Fruit fly (Drosophila melanogaster) whole organism, embryonic: ENCODE measurements around the gene RpLP1.

ENCODE experiments used
- Adf1 ChIP-seq: fragments of 200-800 bp; sonication (Bioruptor generic); IDR thresholded peaks from 2 replicates; pipeline ENCODE4 v1.3.6; 2022; ENCODE audit warnings: missing biosample characterization, missing genetic modification characterization
- Blimp-1 ChIP-seq: fragments of 200-800 bp; sonication (Bioruptor generic); optimal IDR thresholded peaks from 3 replicates; lab custom pipeline; 2018; ENCODE audit warnings: missing biosample characterization, missing genetic modification characterization, mild to moderate bottlenecking, moderate library complexity, missing genetic modification reagents
- CG11696 ChIP-seq: fragments of 200-800 bp; sonication (Bioruptor generic); IDR thresholded peaks from 2 replicates; pipeline ENCODE4 v1.3.6; 2022; ENCODE audit warnings: missing biosample characterization, missing genetic modification characterization
- CG12391 ChIP-seq: fragments of 200-800 bp; sonication (Bioruptor generic); optimal IDR thresholded peaks from 3 replicates; lab custom pipeline; 2018; ENCODE audit warnings: missing biosample characterization, mild to moderate bottlenecking, missing genetic modification characterization, moderate library complexity
- CG15073 ChIP-seq: fragments of 200-800 bp; sonication (Bioruptor generic); optimal IDR thresholded peaks from 2 replicates; lab custom pipeline; 2016; ENCODE audit warnings: missing biosample characterization, missing genetic modification characterization
- CG17359 ChIP-seq: fragments of 200-800 bp; sonication (Bioruptor generic); optimal IDR thresholded peaks from 3 replicates; lab custom pipeline; 2018; ENCODE audit warnings: missing biosample characterization, mild to moderate bottlenecking, missing genetic modification characterization, moderate library complexity
- CG1792 ChIP-seq: fragments of 200-800 bp; sonication (Bioruptor generic); optimal IDR thresholded peaks from 2 replicates; lab custom pipeline; 2016; ENCODE audit warnings: missing biosample characterization, missing genetic modification characterization
- CG31388 ChIP-seq: fragments of 200-800 bp; sonication (Bioruptor generic); optimal IDR thresholded peaks from 2 replicates; lab custom pipeline; 2016; ENCODE audit warnings: missing biosample characterization, missing genetic modification characterization
- CG3407 ChIP-seq: fragments of 200-800 bp; sonication (Bioruptor generic); optimal IDR thresholded peaks from 2 replicates; lab custom pipeline; 2018; ENCODE audit warnings: missing biosample characterization, mild to moderate bottlenecking, missing genetic modification characterization
- CG3838 ChIP-seq: fragments of 200-800 bp; sonication (Bioruptor generic); optimal IDR thresholded peaks from 3 replicates; lab custom pipeline; 2016; ENCODE audit warnings: missing biosample characterization, missing genetic modification characterization
- CG6654 ChIP-seq: fragments of 200-800 bp; sonication (Bioruptor generic); optimal IDR thresholded peaks from 2 replicates; lab custom pipeline; 2017; ENCODE audit warnings: missing biosample characterization, mild to moderate bottlenecking, missing genetic modification characterization
- CG6765 ChIP-seq: fragments of 200-800 bp; sonication (Bioruptor generic); optimal IDR thresholded peaks from 3 replicates; lab custom pipeline; 2017; ENCODE audit warnings: missing biosample characterization, mild to moderate bottlenecking, missing genetic modification characterization
- CG9609 ChIP-seq: fragments of 200-800 bp; sonication (Bioruptor generic); optimal IDR thresholded peaks from 3 replicates; lab custom pipeline; 2016; ENCODE audit warnings: missing biosample characterization, missing genetic modification characterization
- CG9727 ChIP-seq: fragments of 200-800 bp; sonication (Bioruptor generic); optimal IDR thresholded peaks from 3 replicates; lab custom pipeline; 2017; ENCODE audit warnings: missing biosample characterization, mild to moderate bottlenecking, missing genetic modification characterization
- Chrac-16 ChIP-seq: fragments of 200-800 bp; sonication (Bioruptor generic); optimal IDR thresholded peaks from 3 replicates; lab custom pipeline; 2016; ENCODE audit warnings: missing biosample characterization, missing genetic modification characterization
- CoRest ChIP-seq: fragments of 200-800 bp; sonication (Bioruptor generic); optimal IDR thresholded peaks from 3 replicates; lab custom pipeline; 2018; ENCODE audit warnings: missing biosample characterization, mild to moderate bottlenecking, missing genetic modification characterization, moderate library complexity
- D19B ChIP-seq: fragments of 200-800 bp; sonication (Bioruptor generic); optimal IDR thresholded peaks from 2 replicates; lab custom pipeline; 2017; ENCODE audit warnings: missing biosample characterization, mild to moderate bottlenecking, missing genetic modification characterization
- Doc3 ChIP-seq: fragments of 200-800 bp; sonication (Bioruptor generic); IDR thresholded peaks from 3 replicates; pipeline ENCODE4 v1.3.6; 2022; ENCODE audit warnings: missing biosample characterization, missing genetic modification characterization; ENCODE audit not compliant: partially characterized antibody
- Dp ChIP-seq: fragments of 200-800 bp; sonication (Bioruptor generic); optimal IDR thresholded peaks from 2 replicates; lab custom pipeline; 2018; ENCODE audit warnings: missing biosample characterization, mild to moderate bottlenecking, missing genetic modification characterization, moderate library complexity
- ERR ChIP-seq: fragments of 200-800 bp; sonication (Bioruptor generic); optimal IDR thresholded peaks from 2 replicates; lab custom pipeline; 2016; ENCODE audit warnings: missing biosample characterization, missing genetic modification characterization
- Fer3 ChIP-seq: fragments of 200-800 bp; sonication (Bioruptor generic); optimal IDR thresholded peaks from 2 replicates; lab custom pipeline; 2018; ENCODE audit warnings: missing biosample characterization, mild to moderate bottlenecking, missing genetic modification characterization, moderate library complexity
- MESR4 ChIP-seq: fragments of 200-800 bp; sonication (Bioruptor generic); optimal IDR thresholded peaks from 2 replicates; lab custom pipeline; 2018; ENCODE audit warnings: missing biosample characterization, mild to moderate bottlenecking, missing genetic modification characterization, moderate library complexity
- Oaz ChIP-seq: fragments of 200-800 bp; sonication (Bioruptor generic); IDR thresholded peaks from 2 replicates; pipeline ENCODE4 v1.3.6; 2022; ENCODE audit warnings: missing biosample characterization, missing genetic modification characterization
- Rx ChIP-seq: fragments of 200-800 bp; sonication (Bioruptor generic); IDR thresholded peaks from 2 replicates; pipeline ENCODE4 v1.3.6; 2022; ENCODE audit warnings: missing biosample characterization, missing genetic modification characterization
- YL-1 ChIP-seq: fragments of 200-800 bp; sonication (Bioruptor generic); optimal IDR thresholded peaks from 3 replicates; lab custom pipeline; 2017; ENCODE audit warnings: missing biosample characterization, mild to moderate bottlenecking, missing genetic modification characterization
- amos ChIP-seq: fragments of 200-800 bp; sonication (Bioruptor generic); IDR thresholded peaks from 2 replicates; pipeline ENCODE4 v1.3.6; 2022; ENCODE audit warnings: missing biosample characterization, missing genetic modification characterization; ENCODE audit not compliant: partially characterized antibody
- ase ChIP-seq: fragments of 200-800 bp; sonication (Bioruptor generic); IDR thresholded peaks from 3 replicates; pipeline ENCODE4 v1.3.6; 2022; ENCODE audit warnings: missing biosample characterization, missing genetic modification characterization
- crc ChIP-seq: fragments of 200-800 bp; sonication (Bioruptor generic); optimal IDR thresholded peaks from 2 replicates; lab custom pipeline; 2016; ENCODE audit warnings: missing biosample characterization, missing genetic modification characterization
- dati ChIP-seq: fragments of 200-800 bp; sonication (Bioruptor generic); IDR thresholded peaks from 2 replicates; pipeline ENCODE4 v1.3.6; 2022; ENCODE audit warnings: missing biosample characterization, missing genetic modification characterization
- ftz-f1 ChIP-seq: fragments of 200-800 bp; sonication (Bioruptor generic); optimal IDR thresholded peaks from 2 replicates; lab custom pipeline; 2016; ENCODE audit warnings: missing biosample characterization, missing genetic modification characterization
- fu2 ChIP-seq: fragments of 200-800 bp; sonication (Bioruptor generic); optimal IDR thresholded peaks from 2 replicates; lab custom pipeline; 2016; ENCODE audit warnings: missing biosample characterization, missing genetic modification characterization
- gcm ChIP-seq: fragments of 200-800 bp; sonication (Bioruptor generic); optimal IDR thresholded peaks from 2 replicates; lab custom pipeline; 2019; ENCODE audit warnings: missing biosample characterization, mild to moderate bottlenecking, missing genetic modification characterization, moderate library complexity
- gsb-n ChIP-seq: fragments of 200-800 bp; sonication (Bioruptor generic); optimal IDR thresholded peaks from 3 replicates; lab custom pipeline; 2018; ENCODE audit warnings: missing biosample characterization, mild to moderate bottlenecking, missing genetic modification characterization
- h ChIP-seq: fragments of >200 bp; optimal IDR thresholded peaks from 2 replicates; lab custom pipeline; 2017
- ham ChIP-seq: fragments of 200-800 bp; sonication (Bioruptor generic); IDR thresholded peaks from 2 replicates; pipeline ENCODE4 v1.3.6; 2022; ENCODE audit warnings: missing biosample characterization, missing genetic modification characterization
- ind ChIP-seq: fragments of 200-800 bp; sonication (Bioruptor generic); optimal IDR thresholded peaks from 3 replicates; lab custom pipeline; 2016; ENCODE audit warnings: missing biosample characterization, missing genetic modification characterization
- jing ChIP-seq: fragments of 200-800 bp; sonication (Bioruptor generic); optimal IDR thresholded peaks from 2 replicates; lab custom pipeline; 2018; ENCODE audit warnings: missing biosample characterization, mild to moderate bottlenecking, missing genetic modification characterization
- nau ChIP-seq: fragments of 200-800 bp; sonication (Bioruptor generic); optimal IDR thresholded peaks from 3 replicates; lab custom pipeline; 2017; ENCODE audit warnings: missing biosample characterization, mild to moderate bottlenecking, missing genetic modification characterization, missing genetic modification reagents
- oc ChIP-seq: fragments of 200-800 bp; sonication (Bioruptor generic); optimal IDR thresholded peaks from 2 replicates; lab custom pipeline; 2018; ENCODE audit warnings: missing biosample characterization, mild to moderate bottlenecking, missing genetic modification characterization, moderate library complexity
- ranshi ChIP-seq: fragments of 200-800 bp; sonication (Bioruptor generic); IDR thresholded peaks from 2 replicates; pipeline ENCODE4 v1.3.6; 2022; ENCODE audit warnings: missing biosample characterization, missing genetic modification characterization
- sc ChIP-seq, 3 experiments: fragments of >200 bp in 2 of 3; fragments of 200-800 bp in 1 of 3; sonication (Bioruptor generic) in 1 of 3; optimal IDR thresholded peaks; 2 replicates in 2 of 3; 3 replicates in 1 of 3; lab custom pipeline; 2017; ENCODE audit warnings: mild to moderate bottlenecking in 1 of 3, missing biosample characterization in 1 of 3, missing genetic modification characterization in 1 of 3, missing genetic modification reagents in 1 of 3
- scrt ChIP-seq: fragments of 200-800 bp; sonication (Bioruptor generic); optimal IDR thresholded peaks from 2 replicates; lab custom pipeline; 2018; ENCODE audit warnings: missing biosample characterization, mild to moderate bottlenecking, missing genetic modification characterization, moderate library complexity
- slou ChIP-seq: fragments of 200-800 bp; sonication (Bioruptor generic); optimal IDR thresholded peaks from 3 replicates; lab custom pipeline; 2016; ENCODE audit warnings: missing biosample characterization, missing genetic modification characterization
- sr ChIP-seq: fragments of 200-800 bp; sonication (Bioruptor generic); IDR thresholded peaks from 3 replicates; pipeline ENCODE4 v1.3.6; 2022; ENCODE audit warnings: missing biosample characterization, missing genetic modification characterization
- tap ChIP-seq: fragments of 200-800 bp; optimal IDR thresholded peaks from 3 replicates; lab custom pipeline; 2019; ENCODE audit warnings: missing biosample characterization, mild to moderate bottlenecking, missing genetic modification characterization, moderate library complexity
- tx ChIP-seq: fragments of 200-800 bp; sonication (Bioruptor generic); optimal IDR thresholded peaks from 2 replicates; lab custom pipeline; 2016; ENCODE audit warnings: missing biosample characterization, missing genetic modification characterization
- vvl ChIP-seq: fragments of 200-800 bp; sonication (Bioruptor generic); IDR thresholded peaks from 2 replicates; pipeline ENCODE4 v1.3.6; 2022; ENCODE audit warnings: missing biosample characterization, missing genetic modification characterization
- wek ChIP-seq: fragments of 200-800 bp; sonication (Bioruptor generic); optimal IDR thresholded peaks from 3 replicates; lab custom pipeline; 2018; ENCODE audit warnings: missing biosample characterization, mild to moderate bottlenecking, missing genetic modification characterization, moderate library complexity
- zfh1 ChIP-seq: fragments of 200-800 bp; sonication (Bioruptor generic); IDR thresholded peaks from 3 replicates; pipeline ENCODE4 v1.3.6; 2022; ENCODE audit warnings: missing biosample characterization, missing genetic modification characterization

The RpLP1 gene

dm6 chr2L:414593-415399 lies 5.0 kb upstream of the RpLP1 start, which contains the start of the genes AP-2alpha and ebi (continued):
- TF ChIP-seq wek (GFP tag; lab: Kevin White, UChicago) (no peak), Blimp-1 (peak; percentile 62), Dp (GFP tag; lab: Kevin White, UChicago) (peak; percentile 40), vvl (GFP tag; lab: Robert Waterston, UW) (peak; percentile 88), Oaz (GFP tag; lab: Robert Waterston, UW) (peak; percentile 81), tap (tag; lab: Kevin White, UChicago) (no peak), CG1792 (peak; percentile 85), slou (GFP tag; lab: Kevin White, UChicago) (peak; percentile 86), Chrac-16 (peak; percentile 93), CoRest (tag; lab: Kevin White, UChicago) (peak; percentile 93), D19B (peak; percentile 65), h (lab: Kevin White, UChicago) (no peak), dati (GFP tag; lab: Robert Waterston, UW) (no peak), gsb-n (tag; lab: Kevin White, UChicago) (no peak), fu2 (GFP tag; lab: Kevin White, UChicago) (peak; percentile 96), ERR (GFP tag; lab: Kevin White, UChicago) (peak; percentile 75), CG17359 (tag; lab: Kevin White, UChicago) (peak; percentile 62), tx (GFP tag; lab: Kevin White, UChicago) (peak; percentile 92), Doc3 (GFP tag; lab: Robert Waterston, UW) (no peak), CG6654 (GFP tag; lab: Kevin White, UChicago) (peak; percentile 39), ase (GFP tag; lab: Robert Waterston, UW) (peak; percentile 71; the same call in 2 of the 3 replicates), CG3838 (GFP tag; lab: Kevin White, UChicago) (peak; percentile 77), scrt (GFP tag; lab: Kevin White, UChicago) (no peak), CG3407 (GFP tag; lab: Kevin White, UChicago) (peak; percentile 71), sr (GFP tag; lab: Robert Waterston, UW) (peak; percentile 36; the same call in 1 of the 3 replicates), gcm (GFP tag; lab: Kevin White, UChicago) (peak; percentile 65), CG6765 (GFP tag; lab: Kevin White, UChicago) (peak; percentile 59), oc (no peak), CG31388 (GFP tag; lab: Kevin White, UChicago) (peak; percentile 47), zfh1 (GFP tag; lab: Robert Waterston, UW) (peak; percentile 83), CG15073 (GFP tag; lab: Kevin White, UChicago) (peak; percentile 24), sc (optimal IDR thresholded peaks at IDR 0.05; lab: Kevin White, UChicago) (no peak), sc (GFP tag; optimal IDR thresholded peaks at IDR 0.05; lab: Kevin White, UChicago) (peak; percentile 80), ham (GFP tag; lab: Robert Waterston, UW) (peak; percentile 81), nau (GFP tag; lab: Kevin White, UChicago) (no peak), ranshi (GFP tag; lab: Robert Waterston, UW) (peak; percentile 88; the same call in 1 of the 2 replicates), CG11696 (0 out of 2 replicates have a peak, but pooled peaks have one; percentile 10), ind (GFP tag; lab: Kevin White, UChicago) (peak; percentile 92), YL-1 (peak; percentile 91), CG9727 (peak; percentile 88), CG9609 (peak; percentile 96), jing (GFP tag; lab: Kevin White, UChicago) (peak; percentile 59), CG12391 (tag; lab: Kevin White, UChicago) (peak; percentile 93), MESR4 (GFP tag; lab: Kevin White, UChicago) (peak; percentile 75), Rx (peak; percentile 61; the same call in 1 of the 2 replicates), ftz-f1 (GFP tag; lab: Kevin White, UChicago) (peak; percentile 79), Fer3 (tag; lab: Kevin White, UChicago) (peak; percentile 78), Adf1 (GFP tag; lab: Robert Waterston, UW) (peak; percentile 67), amos (GFP tag; lab: Robert Waterston, UW) (peak; percentile 32; the same call in 1 of the 2 replicates), crc (peak; percentile 61)
